Fruit fly (Drosophila melanogaster): ENCODE data around the gene SmydA-8.

Gene SmydA-8

DNA sequence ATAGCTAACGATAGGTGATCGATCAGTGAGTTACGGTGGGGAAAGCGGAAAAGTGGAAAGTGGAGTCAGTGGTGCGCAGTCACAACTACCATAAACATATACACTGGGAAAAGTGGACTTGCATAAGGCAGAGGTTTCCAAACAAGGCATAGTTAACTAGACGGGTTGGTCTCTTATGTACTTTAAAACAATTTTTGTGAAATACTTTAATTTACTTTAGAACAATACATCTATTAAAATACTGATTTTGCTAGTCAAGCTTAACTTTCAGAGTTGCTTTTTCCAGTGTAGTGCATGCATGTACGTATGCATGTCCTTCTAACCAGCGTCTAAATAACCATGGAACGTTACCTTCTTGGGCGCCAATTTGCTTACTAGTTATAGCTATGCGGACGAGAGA, 6.3 kb upstream of the SmydA-8 start (continued):
- no peak for TF ChIP-seq CG12659 (GFP tag; optimal IDR thresholded peaks at IDR 0.05)
- TF ChIP-seq CG10543 (GFP tag; optimal IDR thresholded peaks at IDR 0.05) = no peak
- TF ChIP-seq wdn (GFP tag; IDR thresholded peaks at IDR 0.05) = no peak
- no peak for TF ChIP-seq CG6254 (GFP tag; optimal IDR thresholded peaks at IDR 0.05)
- no peak for TF ChIP-seq sc (optimal IDR thresholded peaks at IDR 0.05)
- no peak for TF ChIP-seq sc (GFP tag; optimal IDR thresholded peaks at IDR 0.05)
- no peak for TF ChIP-seq CG8290 (GFP tag; optimal IDR thresholded peaks at IDR 0.05)
- no peak for TF ChIP-seq CG8290 (tag; optimal IDR thresholded peaks at IDR 0.05)
- TF ChIP-seq CG7556 (GFP tag; optimal IDR thresholded peaks at IDR 0.05) = no peak
- TF ChIP-seq CG7839 (tag; optimal IDR thresholded peaks at IDR 0.05) = peak; percentile 22
- no peak for TF ChIP-seq Chrac-16 (GFP tag; optimal IDR thresholded peaks at IDR 0.05)
- TF ChIP-seq tgo (GFP tag; IDR thresholded peaks at IDR 0.05) = no peak
- no peak for TF ChIP-seq CG6813 (GFP tag; optimal IDR thresholded peaks at IDR 0.05)
- TF ChIP-seq B-H2 (GFP tag; optimal IDR thresholded peaks at IDR 0.05) = no peak
- TF ChIP-seq inv (GFP tag; IDR thresholded peaks at IDR 0.05; ENCODE audit: partially characterized antibody) = no peak
- TF ChIP-seq CG5180 (GFP tag; optimal IDR thresholded peaks at IDR 0.05) = no peak
- no peak for TF ChIP-seq fd102C (GFP tag; optimal IDR thresholded peaks at IDR 0.05)
- no peak for TF ChIP-seq jumu (GFP tag; optimal IDR thresholded peaks at IDR 0.05)
- TF ChIP-seq Aef1 (GFP tag; IDR thresholded peaks at IDR 0.05) = no peak
- TF ChIP-seq ewg (GFP tag; optimal IDR thresholded peaks at IDR 0.05) = peak; percentile 8
- TF ChIP-seq Nf-YA (GFP tag; IDR thresholded peaks at IDR 0.05) = no peak
- TF ChIP-seq CG9932 (GFP tag; IDR thresholded peaks at IDR 0.05) = no peak
- 0 out of 2 replicates have a peak, but pooled peaks have one; percentile 21 for TF ChIP-seq CG17328 (GFP tag; IDR thresholded peaks at IDR 0.05)
- TF ChIP-seq vnd (GFP tag; IDR thresholded peaks at IDR 0.05; ENCODE audit: partially characterized antibody) = no peak
- TF ChIP-seq CG12104 (GFP tag; optimal IDR thresholded peaks at IDR 0.05) = no peak
- TF ChIP-seq trem (tag; optimal IDR thresholded peaks at IDR 0.05) = no peak
- no peak for TF ChIP-seq CG34376 (GFP tag; optimal IDR thresholded peaks at IDR 0.05)
- 0 out of 2 replicates have a peak, but pooled peaks have one; percentile 22 for TF ChIP-seq CG31441 (GFP tag; IDR thresholded peaks at IDR 0.05)
- TF ChIP-seq rib (GFP tag; IDR thresholded peaks at IDR 0.05) = no peak
- TF ChIP-seq ac (GFP tag; optimal IDR thresholded peaks at IDR 0.05) = no peak

DNA sequence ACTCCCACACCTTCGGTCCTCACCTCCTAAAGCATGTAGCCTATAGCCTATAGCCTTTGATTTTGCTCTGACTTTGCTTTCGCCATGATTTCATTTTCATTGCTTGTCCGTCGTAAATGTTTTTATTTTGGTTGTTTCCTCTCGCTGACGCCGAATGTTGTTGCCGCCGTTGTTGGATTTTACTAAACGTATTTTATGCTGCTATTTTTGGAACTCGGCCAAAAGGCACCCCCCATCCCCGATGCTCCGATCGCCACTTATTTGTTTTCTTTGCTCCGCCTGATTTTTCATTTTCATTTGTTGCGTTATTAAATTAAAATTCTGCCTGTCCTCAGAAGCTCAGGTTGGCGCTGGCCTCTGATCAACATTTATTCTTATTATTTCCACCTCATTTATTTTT, 5.6 kb upstream of the SmydA-8 start:
- TF ChIP-seq usp (GFP tag; optimal IDR thresholded peaks at IDR 0.05) = no peak
- TF ChIP-seq chinmo (GFP tag; IDR thresholded peaks at IDR 0.05; ENCODE audit: partially characterized antibody) = 0 out of 4 replicates have a peak, but pooled peaks have one; percentile 21
- TF ChIP-seq sr (GFP tag; IDR thresholded peaks at IDR 0.05) = peak; percentile 46; the same call in 1 of the 3 replicates
- peak; percentile 26 for TF ChIP-seq abd-A (tag; optimal IDR thresholded peaks at IDR 0.05)
- peak; percentile 18 for TF ChIP-seq Deaf1 (tag; optimal IDR thresholded peaks at IDR 0.05)
- peak; percentile 89 for TF ChIP-seq CG10543 (GFP tag; optimal IDR thresholded peaks at IDR 0.05)
- no peak for TF ChIP-seq CG6254 (GFP tag; optimal IDR thresholded peaks at IDR 0.05)
- peak; percentile 58 for TF ChIP-seq CG4328 (GFP tag; optimal IDR thresholded peaks at IDR 0.05)
- TF ChIP-seq sd (tag; optimal IDR thresholded peaks at IDR 0.05) = peak; percentile 61
- TF ChIP-seq CG8281 (tag; optimal IDR thresholded peaks at IDR 0.05) = no peak

DNA sequence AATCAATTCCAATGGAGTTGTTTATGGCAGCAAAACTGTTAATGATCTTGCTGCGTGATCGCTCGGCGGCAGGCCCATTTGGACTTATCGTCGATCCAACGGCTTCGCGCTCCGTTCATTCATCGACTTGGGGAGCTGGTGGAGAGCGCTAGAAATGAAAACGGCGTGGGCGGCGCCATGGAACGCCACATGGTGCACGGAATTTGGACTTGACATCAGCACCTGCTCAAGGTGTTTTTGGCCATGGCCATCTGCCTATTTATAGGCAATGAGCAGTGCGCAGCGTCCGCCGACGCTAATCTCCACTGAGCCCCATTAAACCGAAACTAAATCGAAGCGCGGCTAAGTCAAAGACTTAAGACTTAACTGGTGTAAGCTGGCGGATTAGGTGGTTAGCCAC, 4.8 kb upstream of the SmydA-8 start:
- peak; percentile 80 for TF ChIP-seq sr (GFP tag; IDR thresholded peaks at IDR 0.05)
- peak; percentile 83 for TF ChIP-seq sd (tag; optimal IDR thresholded peaks at IDR 0.05)
- TF ChIP-seq NC2β (GFP tag; optimal IDR thresholded peaks at IDR 0.05) = no peak
